Worm (Caenorhabditis elegans) whole organism, mixed stage, embryonic: Measurements from ENCODE around the gene R160.5.

ENCODE experiments used
- M03D4.4 ChIP-seq: sonication (generic microtip); optimal IDR thresholded peaks from 2 replicates; lab custom pipeline; 2017; ENCODE audit warnings: mild to moderate bottlenecking, missing genetic modification characterization, missing compliant biosample characterization
- bed-3 ChIP-seq: fragments of 200-800 bp; sonication (Bioruptor generic); optimal IDR thresholded peaks from 3 replicates; lab custom pipeline; 2018; ENCODE audit warnings: mild to moderate bottlenecking, missing genetic modification characterization, moderate library complexity, missing compliant biosample characterization
- blmp-1 ChIP-seq: fragments of 150-350 bp; optimal IDR thresholded peaks from 2 replicates; lab custom pipeline; 2014; ENCODE audit warnings: missing biosample characterization, missing genetic modification characterization
- ces-1 ChIP-seq: fragments of 150-350 bp; optimal IDR thresholded peaks from 2 replicates; lab custom pipeline; 2014; ENCODE audit warnings: missing biosample characterization, missing genetic modification reagents, missing genetic modification characterization
- drap-1 ChIP-seq: fragments of 200-800 bp; sonication (Bioruptor generic); optimal IDR thresholded peaks from 3 replicates; lab custom pipeline; 2018; ENCODE audit warnings: mild to moderate bottlenecking, missing genetic modification characterization, missing compliant biosample characterization
- flh-1 ChIP-seq: fragments of 200-800 bp; sonication (Bioruptor generic); optimal IDR thresholded peaks from 2 replicates; lab custom pipeline; 2018; ENCODE audit warnings: mild to moderate bottlenecking, missing genetic modification characterization, moderate library complexity, missing compliant biosample characterization
- lin-32 ChIP-seq: fragments of 200-800 bp; sonication (Bioruptor generic); optimal IDR thresholded peaks from 2 replicates; lab custom pipeline; 2018; ENCODE audit warnings: mild to moderate bottlenecking, missing genetic modification characterization, missing compliant biosample characterization
- mab-5 ChIP-seq: fragments of 150-350 bp; optimal IDR thresholded peaks from 2 replicates; lab custom pipeline; 2014; ENCODE audit warnings: missing biosample characterization, missing genetic modification characterization
- mep-1 ChIP-seq: fragments of 150-350 bp; optimal IDR thresholded peaks from 2 replicates; lab custom pipeline; 2017; ENCODE audit warnings: missing biosample characterization, missing genetic modification reagents, missing genetic modification characterization, inconsistent platforms
- nhr-12 ChIP-seq: fragments of 150-350 bp; optimal IDR thresholded peaks from 2 replicates; lab custom pipeline; 2014; ENCODE audit warnings: missing biosample characterization, missing genetic modification characterization
- nhr-28 ChIP-seq: fragments of 150-350 bp; optimal IDR thresholded peaks from 2 replicates; lab custom pipeline; 2014; ENCODE audit warnings: missing biosample characterization, missing genetic modification characterization
- snpc-4 ChIP-seq: fragments of 150-350 bp; optimal IDR thresholded peaks from 2 replicates; lab custom pipeline; 2014; ENCODE audit warnings: missing biosample characterization, missing genetic modification characterization
- tbx-8 ChIP-seq: fragments of 200-800 bp; sonication (Bioruptor generic); optimal IDR thresholded peaks from 2 replicates; lab custom pipeline; 2018; ENCODE audit warnings: mild to moderate bottlenecking, missing genetic modification characterization, moderate library complexity, missing compliant biosample characterization
- unc-120 ChIP-seq: sonication (generic microtip); optimal IDR thresholded peaks from 2 replicates; lab custom pipeline; 2017; ENCODE audit warnings: missing genetic modification characterization, missing compliant biosample characterization; ENCODE audit not compliant: poor library complexity, severe bottlenecking

R160.5 gene

ce11 chrX:4322847-4323455, 47.7 kb downstream of the R160.5 start:
- no peak for TF ChIP-seq drap-1
- TF ChIP-seq ces-1 (GFP tag; lab: Kevin White, UChicago) = peak; percentile 41
- TF ChIP-seq, all 35 proteins: peak for 1

- TF ChIP-seq nhr-28 (tag; lab: Kevin White, UChicago) (no peak), flh-1 (GFP tag; lab: Kevin White, UChicago) (no peak), nhr-12 (tag; lab: Kevin White, UChicago) (no peak), lin-32 (no peak), tbx-8 (GFP tag; lab: Kevin White, UChicago) (no peak), blmp-1 (no peak), mep-1 (tag; lab: Kevin White, UChicago) (no peak), unc-120 (tag; lab: Kevin White, UChicago) (no peak), bed-3 (no peak), mab-5 (no peak), M03D4.4 (no peak), snpc-4 (tag; lab: Kevin White, UChicago) (no peak)
Observed at ce11 chrX:4320563-4320962, 50.1 kb downstream of the R160.5 start, which contains the start of gene dop-6. TSS of gene dop-6 (plus strand) at chrX:4320863.
